Worm (Caenorhabditis elegans): ENCODE measurements around the gene clec-197.

DNA sequence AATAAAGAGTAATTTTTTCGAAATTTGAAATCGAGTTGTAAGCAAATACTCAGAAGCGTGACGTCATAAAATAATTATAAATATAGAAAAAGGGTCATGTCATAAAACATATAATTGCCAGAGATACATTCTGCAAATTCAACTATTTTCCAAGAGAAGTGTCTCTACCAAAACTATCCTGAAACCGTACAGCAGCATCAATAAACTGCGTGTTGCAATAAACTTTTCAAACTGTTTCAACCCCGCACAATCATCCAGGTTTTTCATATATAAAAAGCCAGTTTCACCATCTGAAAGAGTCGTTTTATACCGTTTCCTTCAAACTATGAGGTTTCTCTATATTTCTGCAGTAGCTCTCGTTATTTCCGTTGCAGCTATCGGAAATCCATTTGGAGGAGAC lies 3.0 kb downstream of the clec-197 start, which contains the start of gene C49C3.11:
- no peak for TF ChIP-seq skn-1 (tag; optimal IDR thresholded peaks at IDR 0.05)
- no peak for TF ChIP-seq nhr-77 (tag; optimal IDR thresholded peaks at IDR 0.05)
- no peak for TF ChIP-seq elt-2 (tag; optimal IDR thresholded peaks at IDR 0.05)
- no peak for TF ChIP-seq lin-13 (GFP tag; optimal IDR thresholded peaks at IDR 0.05)
- no peak for TF ChIP-seq xbp-1 (tag; optimal IDR thresholded peaks at IDR 0.05)
- no peak for TF ChIP-seq zag-1 (tag; optimal IDR thresholded peaks at IDR 0.05)

Measured in whole organism, L1 larva.